Worm (Caenorhabditis elegans) whole organism, late embryonic: ENCODE data around the gene nhr-168.

ENCODE experiments used
- C38D4.7 ChIP-seq: fragments of 200-800 bp; sonication (Bioruptor generic); optimal IDR thresholded peaks from 2 replicates; lab custom pipeline; 2018; ENCODE audit warnings: mild to moderate bottlenecking, missing genetic modification characterization, moderate library complexity, missing compliant biosample characterization
- K09A11.1 ChIP-seq: sonication (generic microtip); optimal IDR thresholded peaks from 2 replicates; lab custom pipeline; 2017; ENCODE audit warnings: antibody characterized with exemption, mild to moderate bottlenecking, missing genetic modification characterization, missing compliant biosample characterization; ENCODE audit not compliant: insufficient read depth
- T23F11.4 ChIP-seq: fragments of 200-800 bp; sonication (Bioruptor generic); optimal IDR thresholded peaks from 2 replicates; lab custom pipeline; 2018; ENCODE audit warnings: mild to moderate bottlenecking, missing genetic modification characterization, missing compliant biosample characterization
- Y22D7AL.16 ChIP-seq: sonication (generic microtip); optimal IDR thresholded peaks from 2 replicates; lab custom pipeline; 2016; ENCODE audit warnings: missing genetic modification characterization, missing compliant biosample characterization
- ahr-1 ChIP-seq: sonication (generic microtip); optimal IDR thresholded peaks from 2 replicates; lab custom pipeline; 2016; ENCODE audit warnings: missing genetic modification characterization, missing compliant biosample characterization
- ama-1 ChIP-seq: fragments of 150-350 bp; optimal IDR thresholded peaks from 2 replicates; lab custom pipeline; 2014
- ceh-18 ChIP-seq: sonication (generic microtip); optimal IDR thresholded peaks from 2 replicates; lab custom pipeline; 2016; ENCODE audit warnings: missing genetic modification characterization, missing compliant biosample characterization
- ceh-24 ChIP-seq: sonication (generic microtip); optimal IDR thresholded peaks from 2 replicates; lab custom pipeline; 2016; ENCODE audit warnings: mild to moderate bottlenecking, missing genetic modification characterization, missing compliant biosample characterization
- ceh-48 ChIP-seq: sonication (generic microtip); optimal IDR thresholded peaks from 2 replicates; lab custom pipeline; 2016; ENCODE audit warnings: missing genetic modification characterization, inconsistent platforms, missing compliant biosample characterization
- ceh-6 ChIP-seq: fragments of 200-800 bp; sonication (Bioruptor generic); optimal IDR thresholded peaks from 2 replicates; lab custom pipeline; 2018; ENCODE audit warnings: mild to moderate bottlenecking, missing genetic modification characterization, missing compliant biosample characterization
- dmd-4 ChIP-seq: sonication (generic microtip); optimal IDR thresholded peaks from 2 replicates; lab custom pipeline; 2016; ENCODE audit warnings: borderline replicate concordance, missing genetic modification characterization, missing compliant biosample characterization
- dve-1 ChIP-seq: sonication (generic microtip); optimal IDR thresholded peaks from 2 replicates; lab custom pipeline; 2017; ENCODE audit warnings: antibody characterized with exemption, mild to moderate bottlenecking, missing genetic modification characterization, missing compliant biosample characterization
- elt-2 ChIP-seq: sonication (generic microtip); optimal IDR thresholded peaks from 2 replicates; lab custom pipeline; 2016; ENCODE audit warnings: missing genetic modification reagents, missing genetic modification characterization, missing compliant biosample characterization
- elt-4 ChIP-seq: sonication (generic microtip); optimal IDR thresholded peaks from 2 replicates; lab custom pipeline; 2016; ENCODE audit warnings: missing genetic modification characterization, missing compliant biosample characterization
- eyg-1 ChIP-seq: sonication (generic microtip); optimal IDR thresholded peaks from 2 replicates; lab custom pipeline; 2016; ENCODE audit warnings: missing genotype, missing genetic modification characterization, missing compliant biosample characterization
- fax-1 ChIP-seq: sonication (generic microtip); optimal IDR thresholded peaks from 2 replicates; lab custom pipeline; 2016; ENCODE audit warnings: missing genotype, missing genetic modification characterization, missing compliant biosample characterization
- gmeb-2 ChIP-seq: sonication (generic microtip); optimal IDR thresholded peaks from 2 replicates; lab custom pipeline; 2016; ENCODE audit warnings: missing genetic modification characterization, inconsistent platforms, missing compliant biosample characterization
- hlh-13 ChIP-seq: fragments of 200-800 bp; sonication (Bioruptor generic); optimal IDR thresholded peaks from 2 replicates; lab custom pipeline; 2018; ENCODE audit warnings: mild to moderate bottlenecking, missing genetic modification characterization, missing compliant biosample characterization
- lin-11 ChIP-seq: fragments of 200-800 bp; sonication (Bioruptor generic); optimal IDR thresholded peaks from 2 replicates; lab custom pipeline; 2018; ENCODE audit warnings: mild to moderate bottlenecking, missing genetic modification characterization, missing compliant biosample characterization
- mec-3 ChIP-seq: sonication (generic microtip); optimal IDR thresholded peaks from 2 replicates; lab custom pipeline; 2016; ENCODE audit warnings: borderline replicate concordance, missing genetic modification characterization, missing compliant biosample characterization
- nhr-232 ChIP-seq: sonication (generic microtip); optimal IDR thresholded peaks from 2 replicates; lab custom pipeline; 2016; ENCODE audit warnings: missing genetic modification characterization, missing compliant biosample characterization
- pag-3 ChIP-seq: sonication (generic microtip); optimal IDR thresholded peaks from 2 replicates; lab custom pipeline; 2016; ENCODE audit warnings: missing compliant biosample characterization, missing genetic modification characterization, borderline replicate concordance
- pax-1 ChIP-seq: fragments of 150-350 bp; optimal IDR thresholded peaks from 2 replicates; lab custom pipeline; 2014; ENCODE audit warnings: missing biosample characterization, missing genetic modification characterization
- pha-2 ChIP-seq: sonication (generic microtip); optimal IDR thresholded peaks from 2 replicates; lab custom pipeline; 2017; ENCODE audit warnings: mild to moderate bottlenecking, missing genetic modification characterization, missing compliant biosample characterization
- pha-4 ChIP-seq: fragments of 150-350 bp; optimal IDR thresholded peaks from 2 replicates; lab custom pipeline; 2018; ENCODE audit warnings: missing biosample characterization, missing genetic modification reagents, missing genetic modification characterization
- pqm-1 ChIP-seq: sonication (generic microtip); optimal IDR thresholded peaks from 2 replicates; lab custom pipeline; 2016; ENCODE audit warnings: missing genetic modification characterization, missing compliant biosample characterization
- syd-9 ChIP-seq: sonication (generic microtip); optimal IDR thresholded peaks from 2 replicates; lab custom pipeline; 2016; ENCODE audit warnings: mild to moderate bottlenecking, missing genetic modification characterization, moderate library complexity, missing compliant biosample characterization
- tbx-2 ChIP-seq: sonication (generic microtip); optimal IDR thresholded peaks from 2 replicates; lab custom pipeline; 2016; ENCODE audit warnings: missing genetic modification characterization, missing compliant biosample characterization
- unc-55 ChIP-seq: sonication (generic microtip); optimal IDR thresholded peaks from 2 replicates; lab custom pipeline; 2017; ENCODE audit warnings: missing biosample characterization, missing genetic modification reagents, missing genetic modification characterization
- unc-86 ChIP-seq: sonication (generic microtip); optimal IDR thresholded peaks from 2 replicates; lab custom pipeline; 2016; ENCODE audit warnings: missing genetic modification characterization, missing compliant biosample characterization
- zip-5 ChIP-seq: sonication (generic microtip); optimal IDR thresholded peaks from 2 replicates; lab custom pipeline; 2016; ENCODE audit warnings: missing genetic modification characterization, missing compliant biosample characterization
- ztf-16 ChIP-seq: sonication (generic microtip); optimal IDR thresholded peaks from 2 replicates; lab custom pipeline; 2017; ENCODE audit warnings: missing genetic modification characterization, missing compliant biosample characterization

Gene nhr-168

ce11 chrV:13364227-13364626 lies 30.6 kb upstream of the nhr-168 start:
- TF ChIP-seq hlh-13 (GFP tag; lab: Kevin White, UChicago), result no peak
- no peak for TF ChIP-seq K09A11.1
- TF ChIP-seq pag-3 (tag; lab: Kevin White, UChicago), result no peak
- TF ChIP-seq ceh-48, result no peak

- no peak for TF ChIP-seq ztf-16 (tag; lab: Kevin White, UChicago)
- no peak for TF ChIP-seq Y22D7AL.16 (tag; lab: Kevin White, UChicago)
- no peak for TF ChIP-seq elt-4 (tag; lab: Kevin White, UChicago)
- no peak for TF ChIP-seq pha-4 (tag; lab: Kevin White, UChicago)
- TF ChIP-seq gmeb-2, result no peak
- no peak for TF ChIP-seq ama-1 (lab: Kevin White, UChicago)
- TF ChIP-seq hlh-13 (GFP tag; lab: Kevin White, UChicago), result no peak
- TF ChIP-seq tbx-2 (tag; lab: Kevin White, UChicago), result no peak
- TF ChIP-seq ceh-6, result no peak
- no peak for TF ChIP-seq ceh-18 (tag; lab: Kevin White, UChicago)
- no peak for TF ChIP-seq pag-3 (tag; lab: Kevin White, UChicago)
Measured at ce11 chrV:13363415-13363814, 29.7 kb upstream of the nhr-168 start, which contains the start of gene srg-46. Gene srg-46, plus strand, starts transcription at chrV:13363715.

- no peak for TF ChIP-seq dve-1 (tag; lab: Kevin White, UChicago)
- TF ChIP-seq mec-3 (tag; lab: Kevin White, UChicago), result no peak
- no peak for TF ChIP-seq gmeb-2
Measured at ce11 chrV:13360254-13360653, 26.6 kb upstream of the nhr-168 start, which contains the start of gene F32H5.4. Gene F32H5.4, plus strand, starts transcription at chrV:13360554.

- TF ChIP-seq unc-55 (GFP tag; lab: Kevin White, UChicago), result no peak
- TF ChIP-seq fax-1, result no peak
- TF ChIP-seq C38D4.7 (GFP tag; lab: Kevin White, UChicago), result no peak
- no peak for TF ChIP-seq lin-11 (tag; lab: Kevin White, UChicago)
- TF ChIP-seq dmd-4 (tag; lab: Kevin White, UChicago), result no peak
- TF ChIP-seq mec-3 (tag; lab: Kevin White, UChicago), result no peak
- TF ChIP-seq nhr-232 (tag; lab: Kevin White, UChicago), result no peak
- TF ChIP-seq eyg-1 (tag; lab: Kevin White, UChicago), result no peak
- TF ChIP-seq syd-9 (tag; lab: Kevin White, UChicago), result no peak
- no peak for TF ChIP-seq unc-86 (tag; lab: Kevin White, UChicago)
- TF ChIP-seq zip-5 (tag; lab: Kevin White, UChicago), result no peak
- no peak for TF ChIP-seq T23F11.4 (GFP tag; lab: Kevin White, UChicago)
- TF ChIP-seq elt-2 (tag; lab: Kevin White, UChicago), result no peak
- no peak for TF ChIP-seq ceh-24 (tag; lab: Kevin White, UChicago)
- TF ChIP-seq pax-1 (tag; lab: Kevin White, UChicago), result no peak
- TF ChIP-seq hlh-13 (GFP tag; lab: Kevin White, UChicago), result no peak
- TF ChIP-seq pqm-1, result no peak
- no peak for TF ChIP-seq ahr-1 (tag; lab: Kevin White, UChicago)
- TF ChIP-seq, all 69 proteins: peak for 0
Measured at ce11 chrV:13358823-13359592, 25.3 kb upstream of the nhr-168 start, which contains the start of gene F32H5.3. Gene F32H5.3, plus strand, starts transcription at chrV:13359335.

ce11 chrV:13357652-13358281 lies 24.1 kb upstream of the nhr-168 start, which contains the start of gene F32H5.1:
Gene F32H5.1, minus strand, starts transcription at chrV:13358037.
- TF ChIP-seq elt-2 (tag; lab: Kevin White, UChicago) (peak; percentile 19), pha-2 (tag; lab: Kevin White, UChicago) (no peak)
